Worm (Caenorhabditis elegans) whole organism, early embryonic: Measurements from ENCODE around the gene eat-6.

ENCODE experiments used
- F13C5.2 ChIP-seq: sonication (generic microtip); optimal IDR thresholded peaks from 2 replicates; lab custom pipeline; 2017; ENCODE audit warnings: mild to moderate bottlenecking, missing genetic modification characterization, inconsistent platforms, missing compliant biosample characterization
- aly-1 ChIP-seq: sonication (generic microtip); optimal IDR thresholded peaks from 2 replicates; lab custom pipeline; 2016; ENCODE audit warnings: missing genetic modification characterization, missing compliant biosample characterization
- ama-1 ChIP-seq: fragments of 150-350 bp; optimal IDR thresholded peaks from 2 replicates; lab custom pipeline; 2014
- ceh-36 ChIP-seq: sonication (generic microtip); optimal IDR thresholded peaks from 2 replicates; lab custom pipeline; 2016; ENCODE audit warnings: missing genetic modification characterization, inconsistent platforms, missing compliant biosample characterization
- ets-7 ChIP-seq: sonication (generic microtip); optimal IDR thresholded peaks from 2 replicates; lab custom pipeline; 2016; ENCODE audit warnings: missing genotype, missing genetic modification characterization, missing compliant biosample characterization
- flt-1 ChIP-seq: fragments of 200-800 bp; sonication (Bioruptor generic); IDR thresholded peaks from 2 replicates; pipeline ENCODE4 v1.3.6; 2022; ENCODE audit warnings: missing genetic modification characterization, missing compliant biosample characterization
- hmbx-1 ChIP-seq: sonication (generic microtip); optimal IDR thresholded peaks from 2 replicates; lab custom pipeline; 2016; ENCODE audit warnings: mild to moderate bottlenecking, missing genetic modification characterization, missing compliant biosample characterization
- pes-1 ChIP-seq: fragments of 200-800 bp; sonication (Bioruptor generic); IDR thresholded peaks from 2 replicates; pipeline ENCODE4 v1.3.6; 2022; ENCODE audit warnings: missing genetic modification reagents, missing genetic modification characterization, missing compliant biosample characterization
- scrt-1 ChIP-seq: fragments of 200-800 bp; sonication (Bioruptor generic); IDR thresholded peaks from 2 replicates; pipeline ENCODE4 v1.3.6; 2022; ENCODE audit warnings: missing genetic modification characterization, missing compliant biosample characterization
- sea-1 ChIP-seq: fragments of 200-800 bp; sonication (Bioruptor generic); conservative IDR thresholded peaks from 2 replicates; pipeline ENCODE4 v1.3.6; 2022; ENCODE audit warnings: missing genetic modification characterization, missing compliant biosample characterization
- tbx-11 ChIP-seq: fragments of 200-800 bp; sonication (Bioruptor generic); IDR thresholded peaks from 2 replicates; pipeline ENCODE4 v1.3.6; 2022; ENCODE audit warnings: missing genetic modification characterization, missing compliant biosample characterization

ce11 chrV:13105840-13106429 lies 23.9 kb downstream of the eat-6 start:
- TF ChIP-seq pes-1 (GFP tag; lab: Robert Waterston, UW) (no peak), ceh-36 (tag; lab: Kevin White, UChicago) (no peak), sea-1 (GFP tag; lab: Robert Waterston, UW) (no peak), ama-1 (lab: Kevin White, UChicago) (no peak), hmbx-1 (no peak), flt-1 (GFP tag; lab: Robert Waterston, UW) (no peak), ets-7 (tag; lab: Kevin White, UChicago) (no peak), aly-1 (no peak), tbx-11 (no peak), F13C5.2 (tag; lab: Kevin White, UChicago) (no peak), scrt-1 (GFP tag; lab: Robert Waterston, UW) (no peak)
